Fruit fly (Drosophila melanogaster) whole organism, wandering third instar larva: ENCODE measurements around the gene Cpr35B.

Source experiments
- Abd-B ChIP-seq: fragments of >200 bp; optimal IDR thresholded peaks from 2 replicates; lab custom pipeline; 2017; ENCODE audit warnings: missing biosample characterization, missing genetic modification characterization
- CG32264 ChIP-seq: fragments of 200-800 bp; sonication (Bioruptor generic); optimal IDR thresholded peaks from 2 replicates; lab custom pipeline; 2016; ENCODE audit warnings: missing biosample characterization, missing genetic modification characterization
- CG9705 ChIP-seq: fragments of 200-800 bp; sonication (Bioruptor generic); optimal IDR thresholded peaks from 2 replicates; lab custom pipeline; 2018; ENCODE audit warnings: missing biosample characterization, mild to moderate bottlenecking, missing genetic modification characterization
- CrebA ChIP-seq: fragments of 200-800 bp; sonication (Bioruptor generic); optimal IDR thresholded peaks from 2 replicates; lab custom pipeline; 2016; ENCODE audit warnings: missing biosample characterization, mild to moderate bottlenecking, missing genetic modification characterization, borderline replicate concordance
- Dfd ChIP-seq: fragments of >200 bp; optimal IDR thresholded peaks from 2 replicates; lab custom pipeline; 2017; ENCODE audit warnings: missing biosample characterization, missing genetic modification characterization
- Dif ChIP-seq: fragments of 200-275, 200-300 bp; sonication (Bioruptor generic); optimal IDR thresholded peaks from 2 replicates; lab custom pipeline; 2018; ENCODE audit warnings: missing biosample characterization, missing genetic modification characterization; ENCODE audit not compliant: partially characterized antibody
- GATAd ChIP-seq: sonication (Bioruptor generic); optimal IDR thresholded peaks from 2 replicates; lab custom pipeline; 2016; ENCODE audit warnings: missing biosample characterization, missing genetic modification characterization
- HLH106 ChIP-seq: fragments of 200-800 bp; optimal IDR thresholded peaks from 3 replicates; lab custom pipeline; 2019; ENCODE audit warnings: missing biosample characterization, mild to moderate bottlenecking, missing genetic modification characterization, moderate library complexity
- Hnf4 ChIP-seq: fragments of 200-800 bp; sonication (Bioruptor generic); optimal IDR thresholded peaks from 2 replicates; lab custom pipeline; 2016; ENCODE audit warnings: missing biosample characterization, mild to moderate bottlenecking, missing genetic modification characterization
- Hr78 ChIP-seq: fragments of >200 bp; optimal IDR thresholded peaks from 2 replicates; lab custom pipeline; 2017; ENCODE audit warnings: missing biosample characterization, missing genetic modification characterization
- Hr83 ChIP-seq: fragments of 200-300 bp; sonication (Bioruptor generic); optimal IDR thresholded peaks from 2 replicates; lab custom pipeline; 2016; ENCODE audit warnings: missing biosample characterization, mild to moderate bottlenecking, missing genetic modification characterization, moderate library complexity; ENCODE audit not compliant: poor library complexity, severe bottlenecking
- Jra ChIP-seq: sonication (Bioruptor generic); optimal IDR thresholded peaks from 2 replicates; lab custom pipeline; 2016; ENCODE audit warnings: missing biosample characterization, missing genetic modification characterization
- Mio ChIP-seq: sonication (Bioruptor generic); optimal IDR thresholded peaks from 2 replicates; lab custom pipeline; 2016; ENCODE audit warnings: missing biosample characterization, missing genetic modification characterization
- Myc ChIP-seq: fragments of >200 bp; optimal IDR thresholded peaks from 2 replicates; lab custom pipeline; 2017
- N ChIP-seq: fragments of >200 bp; optimal IDR thresholded peaks from 2 replicates; lab custom pipeline; 2018; ENCODE audit warnings: missing biosample characterization, missing external identifiers, missing genetic modification characterization
- OdsH ChIP-seq: fragments of 200-800 bp; sonication (Bioruptor generic); optimal IDR thresholded peaks from 2 replicates; lab custom pipeline; 2016; ENCODE audit warnings: missing biosample characterization, mild to moderate bottlenecking, missing genetic modification characterization
- Rel ChIP-seq, 2 experiments: fragments of 200-800 bp; sonication (Bioruptor generic) in 1 of 2; optimal IDR thresholded peaks; 2 replicates in 1 of 2; 3 replicates in 1 of 2; lab custom pipeline; 2016 to 2019; ENCODE audit warnings: mild to moderate bottlenecking in 2 of 2, missing biosample characterization in 2 of 2, missing genetic modification characterization in 2 of 2, moderate library complexity in 1 of 2
- Sp1 ChIP-seq: fragments of 200-800 bp; sonication (Bioruptor generic); optimal IDR thresholded peaks from 3 replicates; lab custom pipeline; 2019; ENCODE audit warnings: missing biosample characterization, mild to moderate bottlenecking, missing genetic modification characterization, moderate library complexity
- Vsx2 ChIP-seq: fragments of 200-300, 225-300 bp; sonication (Bioruptor generic); optimal IDR thresholded peaks from 2 replicates; lab custom pipeline; 2018; ENCODE audit warnings: missing biosample characterization, missing genetic modification characterization; ENCODE audit not compliant: partially characterized antibody
- br ChIP-seq: fragments of 200-800 bp; sonication (Bioruptor generic); optimal IDR thresholded peaks from 2 replicates; lab custom pipeline; 2016; ENCODE audit warnings: missing biosample characterization, missing genetic modification characterization
- brk ChIP-seq: fragments of 200-800 bp; sonication (Bioruptor generic); optimal IDR thresholded peaks from 2 replicates; lab custom pipeline; 2016; ENCODE audit warnings: missing biosample characterization, mild to moderate bottlenecking, missing genetic modification characterization
- dl ChIP-seq, 2 experiments: fragments of 175-275, 200-275 bp in 1 of 2; fragments of 200-275 bp in 1 of 2; sonication (Bioruptor generic); optimal IDR thresholded peaks; lab custom pipeline; 2018; ENCODE audit warnings: mild to moderate bottlenecking in 2 of 2, missing biosample characterization in 2 of 2, missing genetic modification characterization in 2 of 2, moderate library complexity in 2 of 2; ENCODE audit not compliant: partially characterized antibody in 2 of 2, insufficient read depth in 1 of 2
- dmrt93B ChIP-seq: fragments of 200-800 bp; sonication (Bioruptor generic); optimal IDR thresholded peaks from 2 replicates; lab custom pipeline; 2018; ENCODE audit warnings: missing biosample characterization, mild to moderate bottlenecking, missing genetic modification characterization
- dsf ChIP-seq: sonication (Bioruptor generic); optimal IDR thresholded peaks from 2 replicates; lab custom pipeline; 2016; ENCODE audit warnings: missing biosample characterization, missing genetic modification characterization, borderline replicate concordance
- ey ChIP-seq: fragments of 200-800 bp; sonication (Bioruptor generic); optimal IDR thresholded peaks from 2 replicates; lab custom pipeline; 2016; ENCODE audit warnings: missing biosample characterization, missing genetic modification characterization
- foxo ChIP-seq, 2 experiments: fragments of 200-800 bp; sonication (Bioruptor generic); optimal IDR thresholded peaks; 2 replicates in 1 of 2; 3 replicates in 1 of 2; lab custom pipeline; 2016 to 2017; ENCODE audit warnings: missing biosample characterization in 2 of 2, missing genetic modification characterization in 2 of 2
- fru ChIP-seq: fragments of 200-800 bp; sonication (Bioruptor generic); optimal IDR thresholded peaks from 3 replicates; lab custom pipeline; 2016; ENCODE audit warnings: missing biosample characterization, mild to moderate bottlenecking, missing genetic modification characterization
- h ChIP-seq: fragments of 200-800 bp; sonication (Bioruptor generic); optimal IDR thresholded peaks from 3 replicates; lab custom pipeline; 2016; ENCODE audit warnings: missing biosample characterization, mild to moderate bottlenecking, missing genetic modification characterization
- pan ChIP-seq: fragments of >200 bp; optimal IDR thresholded peaks from 2 replicates; lab custom pipeline; 2017
- psq ChIP-seq: fragments of 200-800 bp; sonication (Bioruptor generic); optimal IDR thresholded peaks from 3 replicates; lab custom pipeline; 2017; ENCODE audit warnings: missing biosample characterization, mild to moderate bottlenecking, missing genetic modification characterization, moderate library complexity
- rgr ChIP-seq: fragments of 200-800 bp; sonication (Bioruptor generic); optimal IDR thresholded peaks from 3 replicates; lab custom pipeline; 2016; ENCODE audit warnings: missing biosample characterization, mild to moderate bottlenecking, missing genetic modification characterization
- sv ChIP-seq: fragments of 200-800 bp; sonication (Bioruptor generic); optimal IDR thresholded peaks from 3 replicates; lab custom pipeline; 2016; ENCODE audit warnings: missing biosample characterization, missing genetic modification characterization
- tai ChIP-seq: sonication (Bioruptor generic); optimal IDR thresholded peaks from 2 replicates; lab custom pipeline; 2016; ENCODE audit warnings: missing biosample characterization, missing genetic modification characterization
- usp ChIP-seq: fragments of >200 bp; optimal IDR thresholded peaks from 2 replicates; lab custom pipeline; 2017; ENCODE audit warnings: missing biosample characterization, missing genetic modification characterization
- woc ChIP-seq: sonication (Bioruptor generic); optimal IDR thresholded peaks from 2 replicates; lab custom pipeline; 2016; ENCODE audit warnings: missing biosample characterization, mild to moderate bottlenecking, missing genetic modification characterization

Gene Cpr35B

dm6 chr2L:14403568-14403967 lies 21.4 kb downstream of the Cpr35B start:
- no peak for TF ChIP-seq Rel (GFP tag; optimal IDR thresholded peaks at IDR 0.05; lab: Kevin White, UChicago)
- TF ChIP-seq Rel (tag; optimal IDR thresholded peaks at IDR 0.05; lab: Kevin White, UChicago), result peak; percentile 18
- no peak for TF ChIP-seq Mio (GFP tag; lab: Kevin White, UChicago)
- TF ChIP-seq rgr (GFP tag; lab: Kevin White, UChicago), result no peak
- no peak for TF ChIP-seq Abd-B (GFP tag; lab: Kevin White, UChicago)

dm6 chr2L:14401616-14402240 lies 23.3 kb downstream of the Cpr35B start:
- TF ChIP-seq foxo (GFP tag; optimal IDR thresholded peaks at IDR 0.05; lab: Kevin White, UChicago), result peak in 1 of 2 experiments; percentile 3
- TF ChIP-seq h (GFP tag; lab: Kevin White, UChicago), result peak; percentile 20
- no peak for TF ChIP-seq Jra (GFP tag; lab: Kevin White, UChicago)

- no peak for TF ChIP-seq psq (GFP tag; lab: Kevin White, UChicago)
- no peak for TF ChIP-seq Hr83 (GFP tag; lab: Kevin White, UChicago)
- no peak for TF ChIP-seq usp (GFP tag; lab: Kevin White, UChicago)
- no peak for TF ChIP-seq Hr78
- peak; percentile 11 for TF ChIP-seq rgr (GFP tag; lab: Kevin White, UChicago)
- TF ChIP-seq Rel (GFP tag; optimal IDR thresholded peaks at IDR 0.05; lab: Kevin White, UChicago), result no peak
- TF ChIP-seq Rel (tag; optimal IDR thresholded peaks at IDR 0.05; lab: Kevin White, UChicago), result no peak
- no peak for TF ChIP-seq Hnf4 (GFP tag; lab: Kevin White, UChicago)
- no peak for TF ChIP-seq brk (GFP tag; lab: Kevin White, UChicago)
- no peak for TF ChIP-seq Mio (GFP tag; lab: Kevin White, UChicago)
- TF ChIP-seq HLH106 (tag; lab: Kevin White, UChicago), result peak; percentile 75
- no peak for TF ChIP-seq dsf (GFP tag; lab: Kevin White, UChicago)
- no peak for TF ChIP-seq CrebA (GFP tag; lab: Kevin White, UChicago)
- TF ChIP-seq CG32264 (GFP tag; lab: Kevin White, UChicago), result no peak
- peak in 1 of 2 experiments; percentile 49 for TF ChIP-seq foxo (GFP tag; optimal IDR thresholded peaks at IDR 0.05; lab: Kevin White, UChicago)
- no peak for TF ChIP-seq Vsx2 (GFP tag; lab: Kevin White, UChicago)
- TF ChIP-seq pan (lab: Kevin White, UChicago), result no peak
- peak; percentile 1 for TF ChIP-seq br
- TF ChIP-seq Sp1 (GFP tag; lab: Kevin White, UChicago), result peak; percentile 35
- peak; percentile 26 for TF ChIP-seq OdsH (GFP tag; lab: Kevin White, UChicago)
- TF ChIP-seq ey (GFP tag; lab: Kevin White, UChicago), result peak; percentile 7
- peak; percentile 31 for TF ChIP-seq h (GFP tag; lab: Kevin White, UChicago)
- no peak for TF ChIP-seq Jra (GFP tag; lab: Kevin White, UChicago)
- TF ChIP-seq N, result no peak
- TF ChIP-seq tai, result no peak
- TF ChIP-seq dl (GFP tag; optimal IDR thresholded peaks at IDR 0.05; lab: Kevin White, UChicago; ENCODE audit: insufficient read depth in 1 of 2, partially characterized antibody in 2 of 2), result no peak
- TF ChIP-seq fru (GFP tag; lab: Kevin White, UChicago), result peak; percentile 34
- no peak for TF ChIP-seq Dif (GFP tag; lab: Kevin White, UChicago)
- TF ChIP-seq CG9705, result no peak
- no peak for TF ChIP-seq GATAd
- TF ChIP-seq dmrt93B, result peak; percentile 44
- TF ChIP-seq sv (GFP tag; lab: Kevin White, UChicago), result no peak
- TF ChIP-seq Dfd (GFP tag; lab: Kevin White, UChicago), result no peak
Measured at dm6 chr2L:14400676-14401075, 24.3 kb downstream of the Cpr35B start.

- no peak for TF ChIP-seq CG9705
- peak; percentile 16 for TF ChIP-seq OdsH (GFP tag; lab: Kevin White, UChicago)
- peak in 1 of 2 experiments; percentile 3 for TF ChIP-seq foxo (GFP tag; optimal IDR thresholded peaks at IDR 0.05; lab: Kevin White, UChicago)
- TF ChIP-seq Myc (lab: Kevin White, UChicago), result no peak
- TF ChIP-seq woc (GFP tag; lab: Kevin White, UChicago), result no peak
- peak; percentile 61 for TF ChIP-seq rgr (GFP tag; lab: Kevin White, UChicago)
- peak; percentile 4 for TF ChIP-seq Jra (GFP tag; lab: Kevin White, UChicago)
- TF ChIP-seq psq (GFP tag; lab: Kevin White, UChicago), result peak; percentile 7
- peak; percentile 3 for TF ChIP-seq br
- peak; percentile 21 for TF ChIP-seq fru (GFP tag; lab: Kevin White, UChicago)
- TF ChIP-seq h (GFP tag; lab: Kevin White, UChicago), result peak; percentile 11
- no peak for TF ChIP-seq dsf (GFP tag; lab: Kevin White, UChicago)
- peak; percentile 25 for TF ChIP-seq Hr83 (GFP tag; lab: Kevin White, UChicago)
Measured at dm6 chr2L:14399326-14399725, 25.7 kb downstream of the Cpr35B start.
